Worm (Caenorhabditis elegans): Measurements from ENCODE around the gene F41C3.2.

- TF ChIP-seq nhr-12 (tag; optimal IDR thresholded peaks at IDR 0.05), result no peak
- TF ChIP-seq nfya-1 (tag; optimal IDR thresholded peaks at IDR 0.05; ENCODE audit: insufficient read depth), result no peak
- no peak for TF ChIP-seq egl-27 (tag; optimal IDR thresholded peaks at IDR 0.05)
- no peak for TF ChIP-seq snpc-4 (tag; optimal IDR thresholded peaks at IDR 0.05)
- TF ChIP-seq daf-12 (tag; optimal IDR thresholded peaks at IDR 0.05), result no peak
- no peak for TF ChIP-seq nhr-28 (tag; optimal IDR thresholded peaks at IDR 0.05)
- no peak for TF ChIP-seq mdl-1 (tag; optimal IDR thresholded peaks at IDR 0.05)
- TF ChIP-seq unc-62 (GFP tag; optimal IDR thresholded peaks at IDR 0.05), result no peak
- TF ChIP-seq lin-39 (tag; optimal IDR thresholded peaks at IDR 0.05), result no peak
- no peak for TF ChIP-seq tbx-2 (tag; optimal IDR thresholded peaks at IDR 0.05)
- no peak for TF ChIP-seq ama-1 (optimal IDR thresholded peaks at IDR 0.05)
- TF ChIP-seq fos-1 (tag; optimal IDR thresholded peaks at IDR 0.05), result no peak
- TF ChIP-seq ztf-11 (tag; optimal IDR thresholded peaks at IDR 0.05), result no peak
- TF ChIP-seq nhr-11 (tag; optimal IDR thresholded peaks at IDR 0.05), result no peak
These were observed 8.7 kb downstream of the F41C3.2 start, which contains the start of gene F26G1.3 for ce11 chrII:4758462-4758861.

Data from whole organism, L3 larva.